Fruit fly (Drosophila melanogaster) Kc167 (cell line): ENCODE data around the gene CG13005.

ENCODE experiments used
- Myc ChIP-seq: fragments of >200 bp; optimal IDR thresholded peaks from 2 replicates; lab custom pipeline; 2017; ENCODE audit warnings: missing external identifiers
- insv ChIP-seq: fragments of >200 bp; optimal IDR thresholded peaks from 3 replicates; lab custom pipeline; 2018; ENCODE audit warnings: missing external identifiers
- ttk ChIP-seq: sonication (Bioruptor generic); optimal IDR thresholded peaks from 2 replicates; lab custom pipeline; 2017; ENCODE audit warnings: missing external identifiers

- TF ChIP-seq ttk (lab: Kevin White, UChicago) = no peak
- TF ChIP-seq insv (lab: Kevin White, UChicago) = no peak
- no peak for TF ChIP-seq Myc (lab: Kevin White, UChicago)
Measured at dm6 chrX:16839033-16839432, 35.6 kb downstream of the CG13005 start.
